Worm (Caenorhabditis elegans): ENCODE measurements around the gene F59B10.3.

The F59B10.3 gene

DNA sequence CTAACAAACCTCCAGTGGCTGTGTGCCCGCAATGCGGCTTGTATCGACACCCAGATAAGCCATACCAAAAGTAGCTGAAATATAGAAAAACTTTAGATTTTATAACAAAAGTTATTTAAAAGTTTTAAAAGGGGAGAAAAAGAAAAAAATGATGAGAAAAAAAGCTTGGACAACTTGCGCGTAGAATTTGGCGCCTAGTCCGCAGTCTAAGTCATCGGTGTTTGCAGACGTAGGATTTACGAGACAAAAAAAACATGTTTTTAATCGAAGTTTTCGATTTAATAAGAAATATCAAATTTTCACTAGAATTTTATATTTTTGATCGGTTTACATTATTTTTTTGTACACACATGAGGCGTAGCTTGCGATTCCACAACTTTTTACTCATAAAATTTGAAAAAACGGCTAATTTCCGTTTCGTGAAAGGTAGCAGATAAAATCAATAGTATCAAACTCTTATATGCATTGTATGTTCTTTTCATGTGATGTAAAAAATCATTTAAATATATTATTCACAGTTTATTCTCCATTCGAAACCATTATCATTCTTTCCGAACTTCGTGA is 31.7 kb downstream of the F59B10.3 start, which contains the start of gene pro-1 (continued):
- no peak for TF ChIP-seq bed-1 (GFP tag; IDR thresholded peaks at IDR 0.05)
- TF ChIP-seq madf-10 (tag; optimal IDR thresholded peaks at IDR 0.05): peak; percentile 31
- no peak for TF ChIP-seq T07F8.4 (tag; optimal IDR thresholded peaks at IDR 0.05)
- TF ChIP-seq pha-4 (tag; optimal IDR thresholded peaks at IDR 0.05): peak; percentile 67
- no peak for TF ChIP-seq ets-4 (GFP tag; optimal IDR thresholded peaks at IDR 0.05)
- no peak for TF ChIP-seq dpl-1 (GFP tag; optimal IDR thresholded peaks at IDR 0.05)
- TF ChIP-seq mel-28 (tag; optimal IDR thresholded peaks at IDR 0.05; ENCODE audit: borderline replicate concordance): peak; percentile 65
- peak in 2 of 3 experiments; percentile 40 to 79 for TF ChIP-seq lin-35 (GFP tag; optimal IDR thresholded peaks at IDR 0.05)
- TF ChIP-seq efl-1 (GFP tag; optimal IDR thresholded peaks at IDR 0.05): no peak
- no peak for TF ChIP-seq ztf-18 (tag; optimal IDR thresholded peaks at IDR 0.05)
- TF ChIP-seq attf-5 (GFP tag; optimal IDR thresholded peaks at IDR 0.05): peak; percentile 91
- peak; percentile 72 for TF ChIP-seq cebp-2 (GFP tag; IDR thresholded peaks at IDR 0.05)
- peak; percentile 60 for TF ChIP-seq lir-1 (GFP tag; conservative IDR thresholded peaks at IDR 0.05)
- peak; percentile 80 for TF ChIP-seq ceh-40 (GFP tag; IDR thresholded peaks at IDR 0.05)
- TF ChIP-seq Y53G8AR.9 (GFP tag; conservative IDR thresholded peaks at IDR 0.05): peak; percentile 88
- TF ChIP-seq repo-1 (tag; optimal IDR thresholded peaks at IDR 0.05): peak; percentile 68
- TF ChIP-seq B0035.1 (tag; optimal IDR thresholded peaks at IDR 0.05): peak; percentile 88
- no peak for TF ChIP-seq hlh-26 (GFP tag; conservative IDR thresholded peaks at IDR 0.05)
- TF ChIP-seq Y79H2A.3 (GFP tag; conservative IDR thresholded peaks at IDR 0.05): 0 out of 2 replicates have a peak, but pooled peaks have one; percentile 7
- peak; percentile 77 for TF ChIP-seq zim-3 (tag; optimal IDR thresholded peaks at IDR 0.05)
- peak; percentile 82 for TF ChIP-seq nhr-120 (GFP tag; IDR thresholded peaks at IDR 0.05)
- peak; percentile 65 for TF ChIP-seq K12H6.12 (tag; optimal IDR thresholded peaks at IDR 0.05)
- TF ChIP-seq tlf-1 (GFP tag; optimal IDR thresholded peaks at IDR 0.05): peak; percentile 76
- TF ChIP-seq snpc-1.1 (tag; optimal IDR thresholded peaks at IDR 0.05; ENCODE audit: insufficient read depth): peak; percentile 37
- peak; percentile 81 for TF ChIP-seq ama-1 (optimal IDR thresholded peaks at IDR 0.05)
- peak in 1 of 2 experiments; percentile 30 for TF ChIP-seq ama-1 (GFP tag; optimal IDR thresholded peaks at IDR 0.05)
- TF ChIP-seq unc-130 (GFP tag; optimal IDR thresholded peaks at IDR 0.05): no peak
- peak; percentile 53 for TF ChIP-seq F33H1.4 (GFP tag; IDR thresholded peaks at IDR 0.05)
- peak; percentile 86 for TF ChIP-seq F52B5.7 (tag; optimal IDR thresholded peaks at IDR 0.05)
- TF ChIP-seq mes-4 (tag; optimal IDR thresholded peaks at IDR 0.05): no peak
- peak; percentile 79; the same call in 1 of the 2 replicates for TF ChIP-seq egl-44 (GFP tag; IDR thresholded peaks at IDR 0.05)
- TF ChIP-seq hsf-1 (GFP tag; IDR thresholded peaks at IDR 0.05): peak; percentile 48
- no peak for TF ChIP-seq egl-18 (GFP tag; IDR thresholded peaks at IDR 0.05)
- TF ChIP-seq lsl-1 (GFP tag; optimal IDR thresholded peaks at IDR 0.05): peak; percentile 15
- peak; percentile 36 for TF ChIP-seq F57C9.4 (tag; optimal IDR thresholded peaks at IDR 0.05)
- TF ChIP-seq B0336.3 (GFP tag; IDR thresholded peaks at IDR 0.05): peak; percentile 4; the same call in 1 of the 2 replicates
- no peak for TF ChIP-seq akir-1 (GFP tag; optimal IDR thresholded peaks at IDR 0.05)
- TF ChIP-seq ztf-25 (GFP tag; IDR thresholded peaks at IDR 0.05): 0 out of 2 replicates have a peak, but pooled peaks have one; percentile 7
- peak; percentile 74; the same call in 1 of the 2 replicates for TF ChIP-seq F39B2.1 (GFP tag; IDR thresholded peaks at IDR 0.05)
- TF ChIP-seq bed-2 (GFP tag; IDR thresholded peaks at IDR 0.05): no peak
- peak; percentile 57 for TF ChIP-seq hmg-1.2 (GFP tag; IDR thresholded peaks at IDR 0.05)
- TF ChIP-seq ztf-3 (GFP tag; optimal IDR thresholded peaks at IDR 0.05): peak; percentile 14
- TF ChIP-seq snpc-4 (GFP tag; optimal IDR thresholded peaks at IDR 0.05): no peak
- TF ChIP-seq snpc-4 (tag; optimal IDR thresholded peaks at IDR 0.05): peak in 2 of 4 experiments; percentile 58 to 67
- peak; percentile 84 for TF ChIP-seq let-526 (GFP tag; IDR thresholded peaks at IDR 0.05)
- TF ChIP-seq K11D2.4 (GFP tag; IDR thresholded peaks at IDR 0.05): peak; percentile 86
- peak; percentile 99 for TF ChIP-seq athp-1 (tag; optimal IDR thresholded peaks at IDR 0.05)
- TF ChIP-seq C06A6.2 (GFP tag; conservative IDR thresholded peaks at IDR 0.05): peak; percentile 80
- TF ChIP-seq unc-62 (GFP tag; optimal IDR thresholded peaks at IDR 0.05): peak; percentile 84
